Worm (Caenorhabditis elegans) whole organism, early embryonic: Measurements from ENCODE around the gene F26F12.2.

ENCODE experiments used
- ama-1 ChIP-seq: fragments of 150-350 bp; optimal IDR thresholded peaks from 2 replicates; lab custom pipeline; 2014
- ets-7 ChIP-seq: sonication (generic microtip); optimal IDR thresholded peaks from 2 replicates; lab custom pipeline; 2016; ENCODE audit warnings: missing genotype, missing genetic modification characterization, missing compliant biosample characterization
- hnd-1 ChIP-seq: sonication (generic microtip); optimal IDR thresholded peaks from 2 replicates; lab custom pipeline; 2016; ENCODE audit warnings: missing genetic modification characterization, missing compliant biosample characterization
- tbx-11 ChIP-seq: fragments of 200-800 bp; sonication (Bioruptor generic); IDR thresholded peaks from 2 replicates; pipeline ENCODE4 v1.3.6; 2022; ENCODE audit warnings: missing genetic modification characterization, missing compliant biosample characterization

- TF ChIP-seq hnd-1: no peak
- TF ChIP-seq ets-7 (tag; lab: Kevin White, UChicago): no peak
- no peak for TF ChIP-seq tbx-11
- no peak for TF ChIP-seq ama-1 (lab: Kevin White, UChicago)
Observed at ce11 chrV:5850671-5851070, 12.3 kb upstream of the F26F12.2 start.
